Worm (Caenorhabditis elegans) whole organism, midembryonic: ENCODE measurements around the gene npr-25.

Experiments
- T22C8.4 ChIP-seq: fragments of 200-800 bp; sonication (Bioruptor generic); IDR thresholded peaks from 2 replicates; pipeline ENCODE4 v1.3.6; 2022; ENCODE audit warnings: missing genetic modification characterization, missing compliant biosample characterization
- cog-1 ChIP-seq: sonication (generic microtip); optimal IDR thresholded peaks from 2 replicates; lab custom pipeline; 2016; ENCODE audit warnings: missing genetic modification characterization, missing compliant biosample characterization
- flt-1 ChIP-seq: fragments of 200-800 bp; sonication (Bioruptor generic); IDR thresholded peaks from 2 replicates; pipeline ENCODE4 v1.3.6; 2022; ENCODE audit warnings: missing genetic modification characterization, missing compliant biosample characterization
- klf-2 ChIP-seq: fragments of 200-800 bp; sonication (Bioruptor generic); conservative IDR thresholded peaks from 2 replicates; pipeline ENCODE4 v1.3.6; 2022; ENCODE audit warnings: missing genetic modification reagents, missing genetic modification characterization, missing compliant biosample characterization
- med-1 ChIP-seq: sonication (generic microtip); optimal IDR thresholded peaks from 2 replicates; lab custom pipeline; 2017; ENCODE audit warnings: missing genetic modification characterization, mild to moderate bottlenecking, missing compliant biosample characterization, antibody characterized with exemption, missing genetic modification reagents; ENCODE audit not compliant: insufficient read depth
- tab-1 ChIP-seq: fragments of 200-800 bp; sonication (Bioruptor generic); IDR thresholded peaks from 2 replicates; pipeline ENCODE4 v1.3.6; 2022; ENCODE audit warnings: missing genetic modification characterization, missing compliant biosample characterization
- ztf-23 ChIP-seq: fragments of 200-800 bp; sonication (Bioruptor generic); IDR thresholded peaks from 2 replicates; pipeline ENCODE4 v1.3.6; 2022; ENCODE audit warnings: missing genetic modification reagents, missing genetic modification characterization, missing compliant biosample characterization
- ztf-29 ChIP-seq: fragments of 200-800 bp; sonication (Bioruptor generic); IDR thresholded peaks from 2 replicates; pipeline ENCODE4 v1.3.6; 2022; ENCODE audit warnings: missing genetic modification reagents, missing genetic modification characterization, missing compliant biosample characterization

DNA sequence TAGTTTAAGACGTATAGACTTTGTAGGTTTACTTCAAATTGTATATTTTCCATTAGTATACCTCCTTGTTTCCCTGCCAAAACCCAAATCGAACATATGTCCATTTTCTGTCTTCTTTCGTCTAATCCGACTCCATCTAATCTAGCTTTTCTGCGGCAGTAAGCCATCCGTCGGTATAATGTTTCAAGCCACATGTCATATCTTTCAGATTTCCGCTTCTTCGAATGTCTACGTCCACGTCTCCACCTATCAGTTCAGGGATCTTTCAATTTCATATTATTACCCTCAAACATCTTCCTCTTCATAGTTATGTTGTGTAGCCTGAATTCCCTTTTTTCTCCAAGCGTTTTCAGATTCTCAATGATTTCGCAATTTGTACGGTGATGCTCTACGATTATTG, 8.7 kb downstream of the npr-25 start:
- TF ChIP-seq tab-1 (GFP tag; lab: Robert Waterston, UW) (no peak), T22C8.4 (GFP tag; lab: Robert Waterston, UW) (no peak), flt-1 (GFP tag; lab: Robert Waterston, UW) (no peak), ztf-23 (GFP tag; lab: Robert Waterston, UW) (no peak), med-1 (GFP tag; lab: Kevin White, UChicago) (no peak), cog-1 (no peak), ztf-29 (no peak), klf-2 (GFP tag; lab: Robert Waterston, UW) (no peak)
